Fruit fly (Drosophila melanogaster): ENCODE results near the gene MAGE.
A peak's percentile ranks its signal among the peaks of the same experiment; 100 is the strongest.

MAGE gene

dm6 chr3R:7127966-7128365, 27.0 kb downstream of the MAGE start, which contains the start of gene CG10068:
CG10068 (minus strand) TSS chr3R:7128027.
- TF ChIP-seq CG16779 (tag; optimal IDR thresholded peaks at IDR 0.05) (no peak), CG6808 (GFP tag; optimal IDR thresholded peaks at IDR 0.05) (peak; percentile 61), CG8319 (GFP tag; optimal IDR thresholded peaks at IDR 0.05) (peak; percentile 38), lz (GFP tag; optimal IDR thresholded peaks at IDR 0.05) (peak; percentile 90), CG11294 (GFP tag; IDR thresholded peaks at IDR 0.05) (peak; percentile 57), fkh (GFP tag; optimal IDR thresholded peaks at IDR 0.05) (peak; percentile 97), net (GFP tag; optimal IDR thresholded peaks at IDR 0.05) (peak; percentile 69), topi (GFP tag; optimal IDR thresholded peaks at IDR 0.05) (peak; percentile 90), CG3032 (tag; optimal IDR thresholded peaks at IDR 0.05) (peak; percentile 84), esn (GFP tag; optimal IDR thresholded peaks at IDR 0.05) (peak; percentile 92), Gug (GFP tag; IDR thresholded peaks at IDR 0.05) (no peak; the same call in 1 of the 2 replicates), CG10669 (GFP tag; optimal IDR thresholded peaks at IDR 0.05) (peak; percentile 81), CG1621 (tag; optimal IDR thresholded peaks at IDR 0.05) (no peak), salr (GFP tag; optimal IDR thresholded peaks at IDR 0.05) (peak in 1 of 2 experiments; percentile 62), Eip78C (GFP tag) (peak; percentile 95), OdsH (GFP tag; optimal IDR thresholded peaks at IDR 0.05) (peak; percentile 79), fd85E (GFP tag; optimal IDR thresholded peaks at IDR 0.05) (peak; percentile 4), CG10631 (GFP tag; optimal IDR thresholded peaks at IDR 0.05) (peak; percentile 85), Eip93F (GFP tag; optimal IDR thresholded peaks at IDR 0.05) (no peak), Smox (GFP tag; optimal IDR thresholded peaks at IDR 0.05) (peak; percentile 84), CG6792 (GFP tag; optimal IDR thresholded peaks at IDR 0.05) (peak; percentile 82), cyc (GFP tag; optimal IDR thresholded peaks at IDR 0.05) (peak; percentile 83), Sox14 (GFP tag; optimal IDR thresholded peaks at IDR 0.05) (peak; percentile 90), CG7368 (GFP tag; optimal IDR thresholded peaks at IDR 0.05) (peak; percentile 64), fd59A (GFP tag; optimal IDR thresholded peaks at IDR 0.05) (peak; percentile 62), achi (GFP tag; optimal IDR thresholded peaks at IDR 0.05) (peak; percentile 82), CG34406 (GFP tag; optimal IDR thresholded peaks at IDR 0.05) (peak; percentile 86), Lpt (GFP tag; optimal IDR thresholded peaks at IDR 0.05) (peak; percentile 60), vri (GFP tag; optimal IDR thresholded peaks at IDR 0.05) (peak; percentile 73), CG15336 (GFP tag; IDR thresholded peaks at IDR 0.05) (peak; percentile 77), CG31627 (GFP tag; optimal IDR thresholded peaks at IDR 0.05) (peak; percentile 84), Sox15 (GFP tag; optimal IDR thresholded peaks at IDR 0.05) (peak; percentile 64), CG8119 (GFP tag; IDR thresholded peaks at IDR 0.05) (peak; percentile 66), Ets96B (tag; optimal IDR thresholded peaks at IDR 0.05) (peak; percentile 80), CG32006 (GFP tag; optimal IDR thresholded peaks at IDR 0.05) (no peak), Ets21C (GFP tag; optimal IDR thresholded peaks at IDR 0.05) (peak; percentile 81), CG6163 (GFP tag; IDR thresholded peaks at IDR 0.05) (peak; percentile 93), CG8632 (GFP tag; optimal IDR thresholded peaks at IDR 0.05) (peak; percentile 84), CG11902 (GFP tag; optimal IDR thresholded peaks at IDR 0.05) (peak; percentile 55), svp (GFP tag) (peak; percentile 96), CG6854 (GFP tag; optimal IDR thresholded peaks at IDR 0.05) (peak; percentile 57), ss (GFP tag; optimal IDR thresholded peaks at IDR 0.05) (peak; percentile 48 to 75), Eip75B (GFP tag; optimal IDR thresholded peaks at IDR 0.05) (peak; percentile 88), dsx (GFP tag; optimal IDR thresholded peaks at IDR 0.05; ENCODE audit: poor library complexity, severe bottlenecking) (peak; percentile 91), spab (GFP tag; optimal IDR thresholded peaks at IDR 0.05) (peak; percentile 54), CG6276 (GFP tag; optimal IDR thresholded peaks at IDR 0.05) (peak; percentile 49), Sox102F (GFP tag; optimal IDR thresholded peaks at IDR 0.05) (peak; percentile 87), CG9139 (GFP tag; optimal IDR thresholded peaks at IDR 0.05) (peak; percentile 11), CG4318 (GFP tag; optimal IDR thresholded peaks at IDR 0.05) (peak; percentile 30), Met (GFP tag; optimal IDR thresholded peaks at IDR 0.05) (peak; percentile 87), acj6 (GFP tag; optimal IDR thresholded peaks at IDR 0.05) (peak; percentile 77), Hr38 (GFP tag; optimal IDR thresholded peaks at IDR 0.05) (peak; percentile 7)
